Worm (Caenorhabditis elegans): Measurements from ENCODE around the gene T28H10.1.

DNA sequence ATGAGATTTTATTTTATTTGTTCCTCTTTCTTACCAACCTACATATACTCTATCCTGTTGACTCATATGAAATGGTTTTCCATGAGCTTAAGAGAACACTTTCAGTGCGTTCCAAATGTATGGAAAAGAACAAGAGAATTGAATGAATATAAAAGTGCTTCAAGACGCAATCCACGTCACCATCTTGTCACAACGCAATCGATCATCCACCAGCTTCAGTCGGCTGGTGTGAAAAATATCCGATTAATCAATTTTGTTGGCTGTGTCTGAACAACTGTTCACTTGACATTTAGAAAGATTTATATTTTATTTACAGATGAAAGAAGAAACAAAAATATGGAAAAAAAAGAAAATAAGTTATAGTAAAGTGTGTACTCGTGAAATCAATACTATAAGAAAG lies 19.8 kb downstream of the T28H10.1 start:
- no peak for TF ChIP-seq ceh-19 (GFP tag; optimal IDR thresholded peaks at IDR 0.05)
- TF ChIP-seq pha-2 (tag; optimal IDR thresholded peaks at IDR 0.05) = no peak
- no peak for TF ChIP-seq T23F11.4 (GFP tag; optimal IDR thresholded peaks at IDR 0.05)
- TF ChIP-seq dve-1 (tag; optimal IDR thresholded peaks at IDR 0.05) = no peak
- TF ChIP-seq hlh-6 (tag; optimal IDR thresholded peaks at IDR 0.05) = no peak
- TF ChIP-seq ceh-30 (tag; optimal IDR thresholded peaks at IDR 0.05) = no peak
- no peak for TF ChIP-seq pha-4 (tag; optimal IDR thresholded peaks at IDR 0.05)
- no peak for TF ChIP-seq ceh-9 (tag; optimal IDR thresholded peaks at IDR 0.05)
- no peak for TF ChIP-seq ceh-48 (tag; optimal IDR thresholded peaks at IDR 0.05)
- no peak for TF ChIP-seq ceh-14 (tag; optimal IDR thresholded peaks at IDR 0.05)
- no peak for TF ChIP-seq ceh-6 (GFP tag; optimal IDR thresholded peaks at IDR 0.05)
- no peak for TF ChIP-seq tbx-2 (tag; optimal IDR thresholded peaks at IDR 0.05)
- TF ChIP-seq dmd-4 (tag; optimal IDR thresholded peaks at IDR 0.05; ENCODE audit: borderline replicate concordance) = no peak
- no peak for TF ChIP-seq odd-2 (tag; optimal IDR thresholded peaks at IDR 0.05)
